Worm (Caenorhabditis elegans): ENCODE measurements around the gene T28F3.5.

T28F3.5 gene

ce11 chrIV:17333542-17334281 is 39.1 kb downstream of the T28F3.5 start, which contains the start of gene C49C3.15 (continued):
- TF ChIP-seq nhr-10 (tag; optimal IDR thresholded peaks at IDR 0.05) = no peak
- TF ChIP-seq hmg-1.1 (GFP tag; IDR thresholded peaks at IDR 0.05) = 0 out of 2 replicates have a peak, but pooled peaks have one; percentile 8
- TF ChIP-seq hlh-30 (tag; optimal IDR thresholded peaks at IDR 0.05; ENCODE audit: insufficient read depth) = peak; percentile 96
- peak in 1 of 2 experiments; percentile 80 for TF ChIP-seq unc-62 (GFP tag; optimal IDR thresholded peaks at IDR 0.05 in 1 of 2)
- no peak for TF ChIP-seq unc-62 (tag; optimal IDR thresholded peaks at IDR 0.05)
- TF ChIP-seq nhr-237 (tag; optimal IDR thresholded peaks at IDR 0.05) = no peak
- TF ChIP-seq F49E8.2 (tag; optimal IDR thresholded peaks at IDR 0.05; ENCODE audit: borderline replicate concordance) = no peak
- TF ChIP-seq Y105C5A.15 (GFP tag; IDR thresholded peaks at IDR 0.05) = no peak
- peak; percentile 28 for TF ChIP-seq hlh-11 (tag; optimal IDR thresholded peaks at IDR 0.05)
- TF ChIP-seq zip-2 (tag; optimal IDR thresholded peaks at IDR 0.05) = no peak
- TF ChIP-seq daf-12 (tag; optimal IDR thresholded peaks at IDR 0.05) = no peak

- TF ChIP-seq gei-8 (GFP tag; optimal IDR thresholded peaks at IDR 0.05) (no peak), daf-16 (GFP tag; optimal IDR thresholded peaks at IDR 0.05) (no peak), daf-16 (tag; optimal IDR thresholded peaks at IDR 0.05) (no peak), duxl-1 (tag; optimal IDR thresholded peaks at IDR 0.05; ENCODE audit: poor library complexity) (no peak), nhr-42 (GFP tag; IDR thresholded peaks at IDR 0.05) (no peak), jun-1 (tag; optimal IDR thresholded peaks at IDR 0.05) (no peak), F49E8.2 (tag; optimal IDR thresholded peaks at IDR 0.05; ENCODE audit: borderline replicate concordance) (no peak), nhr-10 (tag; optimal IDR thresholded peaks at IDR 0.05) (no peak), Y75B8A.6 (GFP tag; IDR thresholded peaks at IDR 0.05) (no peak), nhr-48 (tag; optimal IDR thresholded peaks at IDR 0.05) (no peak), ctbp-1 (GFP tag; IDR thresholded peaks at IDR 0.05) (no peak), madf-9 (GFP tag; conservative IDR thresholded peaks at IDR 0.05) (no peak), zfp-2 (tag; optimal IDR thresholded peaks at IDR 0.05) (no peak), set-16 (GFP tag; IDR thresholded peaks at IDR 0.05) (no peak), attf-4 (tag; optimal IDR thresholded peaks at IDR 0.05) (no peak), Y5F2A.4 (GFP tag; optimal IDR thresholded peaks at IDR 0.05) (no peak), aha-1 (tag) (peak; percentile 79), spr-1 (tag; optimal IDR thresholded peaks at IDR 0.05) (no peak), lsy-2 (tag; optimal IDR thresholded peaks at IDR 0.05) (peak in 1 of 2 experiments; percentile 51), ZK546.5 (tag; optimal IDR thresholded peaks at IDR 0.05) (no peak), sdz-12 (GFP tag; optimal IDR thresholded peaks at IDR 0.05) (no peak), F10B5.3 (tag; optimal IDR thresholded peaks at IDR 0.05) (no peak), mdl-1 (tag; optimal IDR thresholded peaks at IDR 0.05) (no peak), ceh-20 (GFP tag; IDR thresholded peaks at IDR 0.05) (no peak), hif-1 (tag; optimal IDR thresholded peaks at IDR 0.05) (no peak), unc-62 (GFP tag; optimal IDR thresholded peaks at IDR 0.05 in 1 of 2) (no peak), unc-62 (tag; optimal IDR thresholded peaks at IDR 0.05) (no peak), mes-2 (tag; optimal IDR thresholded peaks at IDR 0.05; ENCODE audit: poor library complexity, severe bottlenecking) (peak; percentile 27), ztf-11 (tag; optimal IDR thresholded peaks at IDR 0.05) (no peak), unc-130 (GFP tag; optimal IDR thresholded peaks at IDR 0.05) (no peak), rbr-2 (tag; optimal IDR thresholded peaks at IDR 0.05) (no peak), unc-39 (tag; optimal IDR thresholded peaks at IDR 0.05) (no peak), R02D3.7 (tag; optimal IDR thresholded peaks at IDR 0.05) (no peak), nhr-76 (tag; optimal IDR thresholded peaks at IDR 0.05) (no peak), lin-38 (GFP tag; IDR thresholded peaks at IDR 0.05) (peak; percentile 40), ceh-28 (tag; optimal IDR thresholded peaks at IDR 0.05) (no peak)
These were observed 40.4 kb downstream of the T28F3.5 start, which contains the start of gene C49C3.8 for ce11 chrIV:17335031-17335430. TSS of gene C49C3.8 (plus strand) at chrIV:17335203.
